Worm (Caenorhabditis elegans): ENCODE measurements around the gene C09G9.5.

The C09G9.5 gene

ce11 chrIV:8886228-8886627 lies at the start of gene C09G9.5:
Gene C09G9.5 (plus strand): TSS chrIV:8886528.
- no peak for TF ChIP-seq flh-1 (GFP tag; optimal IDR thresholded peaks at IDR 0.05)
- TF ChIP-seq sem-2 (GFP tag; optimal IDR thresholded peaks at IDR 0.05), result no peak
- TF ChIP-seq ceh-83 (GFP tag; optimal IDR thresholded peaks at IDR 0.05), result no peak
- TF ChIP-seq tbx-8 (GFP tag; optimal IDR thresholded peaks at IDR 0.05), result no peak
- TF ChIP-seq unc-39 (tag; optimal IDR thresholded peaks at IDR 0.05), result no peak
- TF ChIP-seq blmp-1 (tag; optimal IDR thresholded peaks at IDR 0.05), result no peak
- TF ChIP-seq nhr-2 (tag; optimal IDR thresholded peaks at IDR 0.05), result no peak
- no peak for TF ChIP-seq lin-13 (tag; optimal IDR thresholded peaks at IDR 0.05)
- no peak for TF ChIP-seq bed-3 (GFP tag; optimal IDR thresholded peaks at IDR 0.05)
- TF ChIP-seq hlh-1 (tag; optimal IDR thresholded peaks at IDR 0.05), result no peak
- TF ChIP-seq elt-1 (tag; optimal IDR thresholded peaks at IDR 0.05; ENCODE audit: borderline replicate concordance, insufficient read depth), result no peak
- TF ChIP-seq sptf-1 (tag; optimal IDR thresholded peaks at IDR 0.05), result no peak
- no peak for TF ChIP-seq lsy-2 (tag; optimal IDR thresholded peaks at IDR 0.05)
- no peak for TF ChIP-seq unc-62 (GFP tag; optimal IDR thresholded peaks at IDR 0.05)
- no peak for TF ChIP-seq snpc-4 (tag; optimal IDR thresholded peaks at IDR 0.05)
- no peak for TF ChIP-seq unc-120 (tag; optimal IDR thresholded peaks at IDR 0.05; ENCODE audit: poor library complexity, severe bottlenecking)
- TF ChIP-seq nhr-12 (tag; optimal IDR thresholded peaks at IDR 0.05), result no peak

DNA sequence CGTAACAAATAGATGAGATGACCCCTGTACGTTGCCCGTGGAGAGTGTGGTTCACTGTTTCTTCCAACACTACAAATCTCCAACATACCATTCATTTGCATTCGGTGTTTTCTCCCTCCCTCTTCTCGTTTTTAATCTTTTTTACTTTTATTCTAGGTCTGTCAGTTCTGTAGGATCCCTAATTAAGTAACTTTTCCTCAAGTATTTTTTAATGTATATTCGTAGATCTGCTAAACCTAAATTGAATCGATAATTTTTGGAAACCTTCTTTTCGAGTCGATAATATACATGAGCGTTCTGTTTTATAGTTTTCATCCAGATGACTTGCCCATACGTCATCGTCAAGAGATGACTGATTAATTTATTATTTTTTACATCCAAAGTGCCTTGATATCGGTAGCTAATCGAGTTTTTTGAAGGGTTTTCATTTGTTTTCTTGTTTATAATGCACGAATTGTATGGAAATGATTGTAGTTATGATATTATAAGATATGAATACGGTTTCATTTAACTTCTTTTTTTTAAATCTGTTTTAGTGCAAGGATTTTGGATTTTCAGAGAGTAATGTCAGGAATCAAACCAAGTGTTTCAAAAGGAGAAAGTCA lies 46.1 kb upstream of the C09G9.5 start, which contains the start of the genes T28C6.11 and T11B7.1:
TSS of gene T28C6.11 (minus strand) at position 101 of the 605 bp plus-strand sequence.
TSS of gene T11B7.1 (plus strand) at position 555 of the 605 bp plus-strand sequence.
- no peak for TF ChIP-seq nhr-12 (tag; optimal IDR thresholded peaks at IDR 0.05)
- TF ChIP-seq tbx-8 (GFP tag; optimal IDR thresholded peaks at IDR 0.05), result no peak
- no peak for TF ChIP-seq elt-3 (tag; optimal IDR thresholded peaks at IDR 0.05)
- TF ChIP-seq mls-2 (tag; optimal IDR thresholded peaks at IDR 0.05), result no peak
- TF ChIP-seq blmp-1 (tag; optimal IDR thresholded peaks at IDR 0.05), result no peak
- no peak for TF ChIP-seq elt-1 (tag; optimal IDR thresholded peaks at IDR 0.05; ENCODE audit: borderline replicate concordance, insufficient read depth)
- no peak for TF ChIP-seq mab-5 (tag; optimal IDR thresholded peaks at IDR 0.05)
- TF ChIP-seq unc-62 (GFP tag; optimal IDR thresholded peaks at IDR 0.05), result no peak
- no peak for TF ChIP-seq ces-1 (GFP tag; optimal IDR thresholded peaks at IDR 0.05)

ce11 chrIV:8844457-8844856 lies 41.9 kb upstream of the C09G9.5 start, which contains the start of gene T11B7.2:
Gene T11B7.2 (minus strand): TSS chrIV:8844557.
- no peak for TF ChIP-seq drap-1 (GFP tag; optimal IDR thresholded peaks at IDR 0.05)
- TF ChIP-seq tbx-8 (GFP tag; optimal IDR thresholded peaks at IDR 0.05), result no peak
- TF ChIP-seq ztf-11 (tag; optimal IDR thresholded peaks at IDR 0.05), result no peak
- TF ChIP-seq mls-2 (tag; optimal IDR thresholded peaks at IDR 0.05), result no peak
- TF ChIP-seq nhr-2 (tag; optimal IDR thresholded peaks at IDR 0.05), result no peak
- no peak for TF ChIP-seq sptf-1 (tag; optimal IDR thresholded peaks at IDR 0.05)
- TF ChIP-seq mab-5 (tag; optimal IDR thresholded peaks at IDR 0.05), result no peak
- no peak for TF ChIP-seq ham-2 (GFP tag; optimal IDR thresholded peaks at IDR 0.05)
- TF ChIP-seq lin-32 (GFP tag; optimal IDR thresholded peaks at IDR 0.05), result no peak
- TF ChIP-seq unc-62 (GFP tag; optimal IDR thresholded peaks at IDR 0.05), result no peak
- no peak for TF ChIP-seq sem-2 (GFP tag; optimal IDR thresholded peaks at IDR 0.05)
- no peak for TF ChIP-seq ces-1 (GFP tag; optimal IDR thresholded peaks at IDR 0.05)
- no peak for TF ChIP-seq ceh-43 (GFP tag; optimal IDR thresholded peaks at IDR 0.05)
- no peak for TF ChIP-seq mep-1 (tag; optimal IDR thresholded peaks at IDR 0.05)
- TF ChIP-seq lin-13 (tag; optimal IDR thresholded peaks at IDR 0.05), result no peak

DNA sequence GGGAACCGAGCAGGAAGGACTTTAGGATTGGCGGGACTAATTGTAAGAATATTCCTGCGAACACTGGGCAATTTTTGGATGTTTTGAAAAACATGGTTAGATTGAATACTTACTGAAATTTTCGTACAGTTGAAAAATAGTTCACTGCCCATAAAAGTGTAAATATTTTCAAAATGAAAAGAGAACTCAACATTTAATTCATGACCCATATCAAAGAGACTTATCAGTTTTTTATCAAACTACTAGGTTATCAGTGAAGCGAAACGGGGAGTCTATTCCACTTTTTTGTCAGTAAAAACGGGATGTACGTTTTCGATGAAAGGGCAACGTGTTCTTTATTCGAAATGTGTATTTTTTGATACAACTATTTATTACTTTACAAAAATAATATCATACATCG lies 40.4 kb upstream of the C09G9.5 start:
- no peak for TF ChIP-seq mab-5 (tag; optimal IDR thresholded peaks at IDR 0.05)
- no peak for TF ChIP-seq snpc-4 (tag; optimal IDR thresholded peaks at IDR 0.05)
- no peak for TF ChIP-seq mls-2 (tag; optimal IDR thresholded peaks at IDR 0.05)
- TF ChIP-seq zip-8 (tag; optimal IDR thresholded peaks at IDR 0.05), result no peak
- no peak for TF ChIP-seq lsy-2 (tag; optimal IDR thresholded peaks at IDR 0.05)
- no peak for TF ChIP-seq nhr-28 (tag; optimal IDR thresholded peaks at IDR 0.05)

ce11 chrIV:8847918-8848317 lies 38.4 kb upstream of the C09G9.5 start, which contains the start of gene col-118:
Gene col-118 (plus strand): TSS chrIV:8848218.
- TF ChIP-seq mls-2 (tag; optimal IDR thresholded peaks at IDR 0.05), result no peak
- no peak for TF ChIP-seq lin-13 (tag; optimal IDR thresholded peaks at IDR 0.05)
- no peak for TF ChIP-seq lsy-2 (tag; optimal IDR thresholded peaks at IDR 0.05)
- no peak for TF ChIP-seq unc-39 (tag; optimal IDR thresholded peaks at IDR 0.05)
- no peak for TF ChIP-seq nhr-76 (tag; optimal IDR thresholded peaks at IDR 0.05)
- no peak for TF ChIP-seq ham-2 (GFP tag; optimal IDR thresholded peaks at IDR 0.05)
- TF ChIP-seq ces-1 (GFP tag; optimal IDR thresholded peaks at IDR 0.05), result no peak
- no peak for TF ChIP-seq hlh-1 (tag; optimal IDR thresholded peaks at IDR 0.05)
- TF ChIP-seq ceh-43 (GFP tag; optimal IDR thresholded peaks at IDR 0.05), result no peak
- TF ChIP-seq ztf-11 (tag; optimal IDR thresholded peaks at IDR 0.05), result no peak
- TF ChIP-seq snpc-4 (tag; optimal IDR thresholded peaks at IDR 0.05), result no peak
- TF ChIP-seq bed-3 (GFP tag; optimal IDR thresholded peaks at IDR 0.05), result no peak
- no peak for TF ChIP-seq drap-1 (GFP tag; optimal IDR thresholded peaks at IDR 0.05)
- no peak for TF ChIP-seq nhr-12 (tag; optimal IDR thresholded peaks at IDR 0.05)
- TF ChIP-seq tbx-8 (GFP tag; optimal IDR thresholded peaks at IDR 0.05), result no peak
